Fruit fly (Drosophila melanogaster) whole organism, embryonic: Measurements from ENCODE around the gene CG34298.

Experiments
- Antp ChIP-seq: fragments of 200-800 bp; sonication (Bioruptor generic); optimal IDR thresholded peaks from 3 replicates; lab custom pipeline; 2016; ENCODE audit warnings: missing biosample characterization, missing genetic modification characterization
- CG1024 ChIP-seq: fragments of 200-800 bp; sonication (Bioruptor generic); IDR thresholded peaks from 2 replicates; pipeline ENCODE4 v1.3.6; 2022; ENCODE audit warnings: missing biosample characterization, missing genetic modification characterization
- CG10274 ChIP-seq: fragments of 200-800 bp; sonication (Bioruptor generic); optimal IDR thresholded peaks from 3 replicates; lab custom pipeline; 2017; ENCODE audit warnings: missing biosample characterization, mild to moderate bottlenecking, missing genetic modification characterization
- CG10366 ChIP-seq: fragments of 200-800 bp; sonication (Bioruptor generic); IDR thresholded peaks from 2 replicates; pipeline ENCODE4 v1.3.6; 2022; ENCODE audit warnings: missing biosample characterization, missing genetic modification characterization
- CG10565 ChIP-seq: fragments of 200-800 bp; sonication (Bioruptor generic); optimal IDR thresholded peaks from 3 replicates; lab custom pipeline; 2016; ENCODE audit warnings: missing biosample characterization, mild to moderate bottlenecking, missing genetic modification characterization
- CG11247 ChIP-seq: fragments of 200-800 bp; sonication (Bioruptor generic); IDR thresholded peaks from 2 replicates; pipeline ENCODE4 v1.3.6; 2022; ENCODE audit warnings: missing biosample characterization, missing genetic modification characterization
- CG11398 ChIP-seq: fragments of 200-800 bp; sonication (Bioruptor generic); optimal IDR thresholded peaks from 2 replicates; lab custom pipeline; 2016; ENCODE audit warnings: missing biosample characterization, missing genetic modification characterization
- CG11560 ChIP-seq: fragments of 200-800 bp; sonication (Bioruptor generic); IDR thresholded peaks from 3 replicates; pipeline ENCODE4 v1.3.6; 2022; ENCODE audit warnings: missing biosample characterization, missing genetic modification characterization
- CG11723 ChIP-seq: fragments of 200-800 bp; sonication (Bioruptor generic); optimal IDR thresholded peaks from 2 replicates; lab custom pipeline; 2017; ENCODE audit warnings: missing biosample characterization, mild to moderate bottlenecking, missing genetic modification characterization
- CG17385 ChIP-seq: fragments of 200-800 bp; sonication (Bioruptor generic); optimal IDR thresholded peaks from 3 replicates; lab custom pipeline; 2018; ENCODE audit warnings: missing biosample characterization, mild to moderate bottlenecking, missing genetic modification characterization
- CG17568 ChIP-seq: fragments of 200-800 bp; sonication (Bioruptor generic); optimal IDR thresholded peaks from 2 replicates; lab custom pipeline; 2018; ENCODE audit warnings: missing biosample characterization, mild to moderate bottlenecking, missing genetic modification characterization, moderate library complexity
- CG2116 ChIP-seq: fragments of 200-800 bp; sonication (Bioruptor generic); optimal IDR thresholded peaks from 3 replicates; lab custom pipeline; 2018; ENCODE audit warnings: missing biosample characterization, mild to moderate bottlenecking, missing genetic modification characterization
- CG32767 ChIP-seq: fragments of 200-800 bp; sonication (Bioruptor generic); IDR thresholded peaks from 2 replicates; pipeline ENCODE4 v1.3.6; 2022; ENCODE audit warnings: missing biosample characterization, missing genetic modification characterization
- CG4282 ChIP-seq: fragments of 200-800 bp; sonication (Bioruptor generic); optimal IDR thresholded peaks from 2 replicates; lab custom pipeline; 2016; ENCODE audit warnings: missing biosample characterization, missing genetic modification characterization
- CG4820 ChIP-seq: fragments of 200-800 bp; sonication (Bioruptor generic); optimal IDR thresholded peaks from 3 replicates; lab custom pipeline; 2016; ENCODE audit warnings: missing biosample characterization, missing genetic modification characterization
- CG9932 ChIP-seq: fragments of 200-800 bp; sonication (Bioruptor generic); IDR thresholded peaks from 2 replicates; pipeline ENCODE4 v1.3.6; 2022; ENCODE audit warnings: missing biosample characterization, missing genetic modification characterization
- CHES-1-like ChIP-seq: fragments of 200-800 bp; sonication (Bioruptor generic); optimal IDR thresholded peaks from 2 replicates; lab custom pipeline; 2016; ENCODE audit warnings: missing biosample characterization, missing genetic modification characterization
- D19A ChIP-seq: fragments of 200-800 bp; optimal IDR thresholded peaks from 3 replicates; lab custom pipeline; 2019; ENCODE audit warnings: missing biosample characterization, mild to moderate bottlenecking, missing genetic modification characterization, moderate library complexity
- Dll ChIP-seq: fragments of 200-800 bp; sonication (Bioruptor generic); IDR thresholded peaks from 4 replicates; pipeline ENCODE4 v1.3.6; 2022; ENCODE audit warnings: missing biosample characterization, missing genetic modification characterization; ENCODE audit not compliant: partially characterized antibody
- Kr ChIP-seq: fragments of 200-800 bp; sonication (Bioruptor generic); optimal IDR thresholded peaks from 2 replicates; lab custom pipeline; 2017; ENCODE audit warnings: missing biosample characterization, mild to moderate bottlenecking, missing genetic modification characterization
- MBD-R2 ChIP-seq: fragments of 200-800 bp; sonication (Bioruptor generic); IDR thresholded peaks from 2 replicates; pipeline ENCODE4 v1.3.6; 2022; ENCODE audit warnings: missing biosample characterization, missing genetic modification characterization
- MTF-1 ChIP-seq: fragments of 200-800 bp; sonication (Bioruptor generic); optimal IDR thresholded peaks from 2 replicates; lab custom pipeline; 2018; ENCODE audit warnings: missing biosample characterization, mild to moderate bottlenecking, missing genetic modification characterization, borderline replicate concordance
- Max ChIP-seq: fragments of 200-800 bp; sonication (Bioruptor generic); optimal IDR thresholded peaks from 2 replicates; lab custom pipeline; 2016; ENCODE audit warnings: missing biosample characterization, mild to moderate bottlenecking, missing genetic modification characterization
- Nf-YC ChIP-seq: fragments of 200-800 bp; optimal IDR thresholded peaks from 3 replicates; lab custom pipeline; 2019; ENCODE audit warnings: missing biosample characterization, mild to moderate bottlenecking, missing genetic modification characterization, moderate library complexity
- Scr ChIP-seq: fragments of 200-800 bp; sonication (Bioruptor generic); IDR thresholded peaks from 2 replicates; pipeline ENCODE4 v1.3.6; 2022; ENCODE audit warnings: missing biosample characterization, missing genetic modification characterization; ENCODE audit not compliant: partially characterized antibody
- Sox100B ChIP-seq: fragments of 200-800 bp; sonication (Bioruptor generic); optimal IDR thresholded peaks from 3 replicates; lab custom pipeline; 2018; ENCODE audit warnings: missing biosample characterization, mild to moderate bottlenecking, missing genetic modification characterization
- amos ChIP-seq: fragments of 200-800 bp; sonication (Bioruptor generic); IDR thresholded peaks from 2 replicates; pipeline ENCODE4 v1.3.6; 2022; ENCODE audit warnings: missing biosample characterization, missing genetic modification characterization; ENCODE audit not compliant: partially characterized antibody
- bab2 ChIP-seq: fragments of 200-800 bp; sonication (Bioruptor generic); optimal IDR thresholded peaks from 2 replicates; lab custom pipeline; 2016; ENCODE audit warnings: missing biosample characterization, missing genetic modification characterization
- bigmax ChIP-seq: fragments of 200-800 bp; sonication (Bioruptor generic); optimal IDR thresholded peaks from 2 replicates; lab custom pipeline; 2018; ENCODE audit warnings: missing biosample characterization, mild to moderate bottlenecking, missing genetic modification characterization
- caup ChIP-seq: fragments of 200-800 bp; sonication (Bioruptor generic); optimal IDR thresholded peaks from 3 replicates; lab custom pipeline; 2017; ENCODE audit warnings: missing biosample characterization, mild to moderate bottlenecking, missing genetic modification characterization, moderate library complexity; ENCODE audit not compliant: severe bottlenecking
- fru ChIP-seq: fragments of >200 bp; optimal IDR thresholded peaks from 2 replicates; lab custom pipeline; 2017
- gfzf ChIP-seq: fragments of 200-800 bp; sonication (Bioruptor generic); optimal IDR thresholded peaks from 2 replicates; lab custom pipeline; 2016; ENCODE audit warnings: missing biosample characterization, mild to moderate bottlenecking, missing genetic modification characterization, moderate library complexity
- h ChIP-seq: fragments of >200 bp; optimal IDR thresholded peaks from 2 replicates; lab custom pipeline; 2017
- ham ChIP-seq: fragments of 200-800 bp; sonication (Bioruptor generic); IDR thresholded peaks from 2 replicates; pipeline ENCODE4 v1.3.6; 2022; ENCODE audit warnings: missing biosample characterization, missing genetic modification characterization
- hbn ChIP-seq: fragments of 200-800 bp; sonication (Bioruptor generic); IDR thresholded peaks from 2 replicates; pipeline ENCODE4 v1.3.6; 2022; ENCODE audit warnings: missing biosample characterization, missing genetic modification characterization; ENCODE audit not compliant: partially characterized antibody
- ind ChIP-seq: fragments of 200-800 bp; sonication (Bioruptor generic); optimal IDR thresholded peaks from 3 replicates; lab custom pipeline; 2016; ENCODE audit warnings: missing biosample characterization, missing genetic modification characterization
- klu ChIP-seq: fragments of 200-800 bp; sonication (Bioruptor generic); IDR thresholded peaks from 2 replicates; pipeline ENCODE4 v1.3.6; 2022; ENCODE audit warnings: missing biosample characterization, missing genetic modification characterization
- nom ChIP-seq: fragments of 200-800 bp; sonication (Bioruptor generic); optimal IDR thresholded peaks from 2 replicates; lab custom pipeline; 2017; ENCODE audit warnings: missing biosample characterization, missing genetic modification characterization, mild to moderate bottlenecking, moderate library complexity, missing genetic modification reagents
- pfk ChIP-seq: fragments of 200-800 bp; sonication (Bioruptor generic); optimal IDR thresholded peaks from 2 replicates; lab custom pipeline; 2018; ENCODE audit warnings: missing biosample characterization, mild to moderate bottlenecking, missing genetic modification characterization, moderate library complexity
- pita ChIP-seq: fragments of 200-800 bp; sonication (Bioruptor generic); optimal IDR thresholded peaks from 2 replicates; lab custom pipeline; 2017; ENCODE audit warnings: missing biosample characterization, mild to moderate bottlenecking, missing genetic modification characterization
- scrt ChIP-seq: fragments of 200-800 bp; sonication (Bioruptor generic); optimal IDR thresholded peaks from 2 replicates; lab custom pipeline; 2018; ENCODE audit warnings: missing biosample characterization, mild to moderate bottlenecking, missing genetic modification characterization, moderate library complexity
- sima ChIP-seq: fragments of 200-800 bp; sonication (Bioruptor generic); optimal IDR thresholded peaks from 2 replicates; lab custom pipeline; 2016; ENCODE audit warnings: missing biosample characterization, missing genetic modification characterization
- stc ChIP-seq: fragments of 200-800 bp; sonication (Bioruptor generic); IDR thresholded peaks from 2 replicates; pipeline ENCODE4 v1.3.6; 2022; ENCODE audit warnings: missing biosample characterization, missing genetic modification characterization
- tna ChIP-seq: fragments of 200-800 bp; sonication (Bioruptor generic); IDR thresholded peaks from 2 replicates; pipeline ENCODE4 v1.3.6; 2022; ENCODE audit warnings: missing biosample characterization, missing genetic modification characterization; ENCODE audit not compliant: partially characterized antibody
- vnd ChIP-seq: fragments of 200-800 bp; sonication (Bioruptor generic); IDR thresholded peaks from 3 replicates; pipeline ENCODE4 v1.3.6; 2022; ENCODE audit warnings: missing biosample characterization, missing genetic modification characterization; ENCODE audit not compliant: partially characterized antibody
- vvl ChIP-seq: fragments of 200-800 bp; sonication (Bioruptor generic); IDR thresholded peaks from 2 replicates; pipeline ENCODE4 v1.3.6; 2022; ENCODE audit warnings: missing biosample characterization, missing genetic modification characterization
- yki ChIP-seq: fragments of >200 bp; optimal IDR thresholded peaks from 3 replicates; lab custom pipeline; 2018
- z ChIP-seq: fragments of 200-800 bp; sonication (Bioruptor generic); IDR thresholded peaks from 3 replicates; pipeline ENCODE4 v1.3.6; 2022; ENCODE audit warnings: missing biosample characterization, missing genetic modification characterization
- zf30C ChIP-seq: fragments of 200-800 bp; sonication (Bioruptor generic); optimal IDR thresholded peaks from 3 replicates; lab custom pipeline; 2018; ENCODE audit warnings: missing biosample characterization, mild to moderate bottlenecking, missing genetic modification characterization

CG34298 gene

dm6 chr3R:30046029-30047001 lies 46.7 kb downstream of the CG34298 start, which contains the start of the genes RpL32 and CG7943 (continued):
- TF ChIP-seq scrt (GFP tag; lab: Kevin White, UChicago) (peak; percentile 87), fru (lab: Kevin White, UChicago) (no peak), zf30C (GFP tag; lab: Kevin White, UChicago) (no peak), CG1024 (GFP tag; lab: Robert Waterston, UW) (peak; percentile 80), D19A (tag; lab: Kevin White, UChicago) (peak; percentile 77), pita (GFP tag; lab: Kevin White, UChicago) (no peak), CG4820 (GFP tag; lab: Kevin White, UChicago) (peak; percentile 92), ham (peak; percentile 89), CG10565 (GFP tag; lab: Kevin White, UChicago) (peak; percentile 90), Nf-YC (tag; lab: Kevin White, UChicago) (peak; percentile 86), tna (GFP tag; lab: Robert Waterston, UW) (peak; percentile 100), z (peak; percentile 50; the same call in 2 of the 3 replicates), gfzf (GFP tag; lab: Kevin White, UChicago) (peak; percentile 75), sima (peak; percentile 97), MBD-R2 (GFP tag; lab: Robert Waterston, UW) (peak; percentile 89), Scr (GFP tag; lab: Robert Waterston, UW) (peak; percentile 100), caup (peak; percentile 97), amos (GFP tag; lab: Robert Waterston, UW) (peak; percentile 100), CG11560 (tag; lab: Robert Waterston, UW) (peak; percentile 84), yki (lab: Kevin White, UChicago) (no peak), MTF-1 (GFP tag; lab: Kevin White, UChicago) (peak; percentile 92), vvl (GFP tag; lab: Robert Waterston, UW) (peak; percentile 97), vnd (GFP tag; lab: Robert Waterston, UW) (peak; percentile 100), CG9932 (peak; percentile 99), klu (peak; percentile 88), ind (GFP tag; lab: Kevin White, UChicago) (peak; percentile 97), Sox100B (peak; percentile 92), Antp (peak; percentile 98), CG17568 (GFP tag; lab: Kevin White, UChicago) (no peak), Kr (GFP tag; lab: Kevin White, UChicago) (peak; percentile 20), CG17385 (GFP tag; lab: Kevin White, UChicago) (peak; percentile 86), CG32767 (GFP tag; lab: Robert Waterston, UW) (peak; percentile 85), nom (GFP tag; lab: Kevin White, UChicago) (peak; percentile 85), bigmax (peak; percentile 81), CG10366 (peak; percentile 93), h (no peak), CG11398 (GFP tag; lab: Kevin White, UChicago) (peak; percentile 86), Max (GFP tag; lab: Kevin White, UChicago) (peak; percentile 97), hbn (GFP tag; lab: Robert Waterston, UW) (peak; percentile 100), CG2116 (peak; percentile 95), Dll (GFP tag; lab: Robert Waterston, UW) (peak; percentile 100), bab2 (GFP tag; lab: Kevin White, UChicago) (peak; percentile 98), CHES-1-like (peak; percentile 91), CG10274 (peak; percentile 87), pfk (GFP tag; lab: Kevin White, UChicago) (peak; percentile 80), CG11247 (peak; percentile 96), stc (GFP tag; lab: Robert Waterston, UW) (peak; percentile 95), CG11723 (GFP tag; lab: Kevin White, UChicago) (peak; percentile 87), CG4282 (GFP tag; lab: Kevin White, UChicago) (peak; percentile 94)
